Worm (Caenorhabditis elegans) whole organism, dauer: ENCODE results near the gene nep-3.

Experiments
- unc-62 ChIP-seq: sonication (generic microtip); optimal IDR thresholded peaks from 2 replicates; lab custom pipeline; 2017; ENCODE audit warnings: missing biosample characterization, missing genetic modification reagents, missing genetic modification characterization

The nep-3 gene

ce11 chrII:3893911-3894310, 16.9 kb upstream of the nep-3 start:
- no peak for TF ChIP-seq unc-62 (GFP tag; lab: Kevin White, UChicago)

- TF ChIP-seq unc-62 (GFP tag; lab: Kevin White, UChicago) = no peak
These were observed 14.1 kb upstream of the nep-3 start, which contains the start of gene F53C3.8 for ce11 chrII:3891124-3891523. Gene F53C3.8 (plus strand): TSS chrII:3891424.

DNA sequence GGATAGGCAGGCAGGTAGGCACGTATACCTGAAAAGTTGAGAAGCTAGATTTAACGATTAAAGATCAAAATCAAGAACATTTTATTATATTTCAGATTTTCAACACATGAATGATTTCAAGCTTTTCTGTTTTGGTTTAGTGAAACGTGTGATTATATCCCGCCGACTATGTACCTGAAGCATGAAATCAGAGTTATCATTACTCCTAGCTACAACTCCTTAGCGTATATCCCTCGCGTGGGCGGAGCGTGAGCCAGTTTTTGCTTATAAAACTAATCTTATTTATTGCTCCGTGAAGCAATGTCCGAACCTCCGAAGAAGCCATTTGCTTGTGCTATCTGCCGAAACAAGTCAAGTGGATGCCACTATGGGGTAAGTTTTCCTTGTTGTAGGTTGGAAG, 2.9 kb upstream of the nep-3 start, which contains the start of gene nhr-166:
Gene nhr-166 (plus strand): TSS at position 301 of the 400 bp plus-strand sequence.
- TF ChIP-seq unc-62 (GFP tag; lab: Kevin White, UChicago) = no peak

DNA sequence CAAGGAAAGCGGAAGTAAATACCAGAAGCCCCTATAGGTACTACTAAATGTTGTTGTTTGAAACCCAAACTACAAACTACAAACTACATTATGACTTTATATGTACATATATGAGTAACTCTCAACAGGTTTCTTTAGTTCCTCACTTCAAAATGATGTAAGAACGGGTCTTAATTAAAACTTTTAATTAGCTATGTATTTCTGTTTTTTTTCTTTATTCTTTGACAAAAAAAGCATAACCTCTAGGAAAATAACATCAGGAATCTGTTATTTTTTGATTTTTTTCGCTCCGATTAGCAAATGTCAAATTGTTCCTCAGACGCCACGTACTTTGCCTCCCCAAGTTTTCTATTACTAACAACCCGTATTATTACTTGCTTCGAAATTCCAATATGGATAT, 1.3 kb upstream of the nep-3 start, which contains the start of gene srh-250:
Gene srh-250 (plus strand): TSS at position 301 of the 400 bp plus-strand sequence.
- TF ChIP-seq unc-62 (GFP tag; lab: Kevin White, UChicago) = no peak

DNA sequence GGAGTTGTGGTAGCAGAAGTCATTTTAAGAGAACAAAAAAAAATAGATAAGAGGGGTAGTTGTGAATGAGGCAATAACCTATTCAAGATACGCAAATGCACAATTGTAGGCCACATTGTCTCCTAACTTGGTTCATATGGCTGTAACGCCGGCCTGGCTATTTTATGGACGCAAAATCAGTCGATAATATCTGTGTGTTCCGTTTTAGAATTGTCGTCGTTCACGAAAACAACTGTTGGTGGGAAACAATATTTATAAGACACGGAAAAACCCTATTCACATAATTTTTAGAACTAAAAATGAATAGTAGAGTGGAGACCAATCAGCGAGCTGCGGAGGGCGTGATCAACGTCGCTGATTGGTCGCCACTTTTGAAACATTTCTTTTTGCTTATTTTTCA, 847 bp upstream of the nep-3 start, which contains the start of gene sdz-7:
Gene sdz-7 (minus strand): TSS at position 101 of the 400 bp plus-strand sequence.
- no peak for TF ChIP-seq unc-62 (GFP tag; lab: Kevin White, UChicago)

ce11 chrII:3869601-3870000, 7.4 kb downstream of the nep-3 start, which contains the start of gene oac-10:
Gene oac-10 (plus strand): TSS chrII:3869901.
- no peak for TF ChIP-seq unc-62 (GFP tag; lab: Kevin White, UChicago)

- no peak for TF ChIP-seq unc-62 (GFP tag; lab: Kevin White, UChicago)
These were observed 12.4 kb downstream of the nep-3 start, which contains the start of gene nhr-261 for ce11 chrII:3864652-3865051. Gene nhr-261 (minus strand): TSS chrII:3864752.

DNA sequence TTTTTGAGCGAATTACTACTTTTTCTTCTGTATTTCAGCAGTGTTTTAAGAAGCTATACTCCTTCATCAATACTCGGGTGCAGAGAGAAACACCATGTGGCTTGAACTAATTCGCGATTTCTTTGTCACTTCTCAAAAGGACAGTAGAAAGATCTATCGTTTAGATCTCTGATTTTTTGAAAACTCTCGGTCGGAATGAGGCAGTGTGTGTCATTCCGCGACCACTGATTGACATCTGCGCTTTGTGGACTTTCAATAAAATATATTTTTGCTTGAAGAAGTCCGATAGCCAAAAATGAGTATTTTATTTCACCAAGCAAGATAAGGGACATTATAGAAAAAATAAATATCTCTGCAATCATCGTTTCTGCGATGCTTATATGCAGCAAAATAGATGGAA, 15.0 kb downstream of the nep-3 start:
- TF ChIP-seq unc-62 (GFP tag; lab: Kevin White, UChicago) = no peak

DNA sequence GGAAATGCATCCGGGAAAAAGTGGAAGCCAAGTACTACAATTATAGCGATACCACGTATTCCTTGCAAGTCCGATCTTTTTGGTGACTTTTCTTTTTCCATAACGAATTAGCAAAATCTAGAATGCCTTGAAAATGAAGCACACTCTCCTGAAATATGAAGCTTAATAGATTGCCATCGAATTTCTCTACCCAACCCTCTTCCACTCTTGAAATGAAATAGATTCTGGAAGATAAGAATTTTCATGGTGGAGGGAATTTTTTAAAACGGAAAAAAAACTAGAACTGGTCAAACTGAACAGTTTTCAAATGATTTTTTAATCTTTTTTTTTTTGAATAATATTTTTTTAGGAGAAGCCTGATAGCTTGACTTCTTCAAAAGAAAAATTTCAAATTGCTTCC, 16.2 kb downstream of the nep-3 start, which contains the start of gene oac-11:
Gene oac-11 (minus strand): TSS at position 101 of the 400 bp plus-strand sequence.
- TF ChIP-seq unc-62 (GFP tag; lab: Kevin White, UChicago) = no peak

ce11 chrII:3852654-3853053, 24.4 kb downstream of the nep-3 start, which contains the start of gene nhr-257:
Gene nhr-257 (plus strand): TSS chrII:3852954.
- no peak for TF ChIP-seq unc-62 (GFP tag; lab: Kevin White, UChicago)

- no peak for TF ChIP-seq unc-62 (GFP tag; lab: Kevin White, UChicago)
These were observed 26.4 kb downstream of the nep-3 start, which contains the start of gene nhr-72 for ce11 chrII:3850655-3851054. Gene nhr-72 (minus strand): TSS chrII:3850755.

DNA sequence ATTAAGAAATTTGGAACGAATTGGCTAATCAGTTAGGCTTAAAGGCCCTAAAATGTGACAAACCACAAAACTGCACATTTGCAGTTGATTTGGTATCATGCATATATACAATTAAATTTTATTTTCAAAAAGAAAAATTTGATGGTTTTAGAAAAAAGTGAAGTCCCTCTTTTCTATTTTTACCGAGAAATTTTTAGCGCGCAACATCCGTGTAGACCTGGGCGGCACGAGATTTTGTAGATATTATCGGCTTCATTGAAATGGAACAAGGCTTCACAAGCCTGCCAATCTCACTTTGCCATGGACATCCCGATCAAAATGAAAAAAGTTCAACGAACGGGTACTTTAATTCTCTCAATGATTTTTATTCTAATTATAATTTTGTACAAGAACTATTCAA, 31.0 kb downstream of the nep-3 start, which contains the start of gene C17A2.2:
Gene C17A2.2 (plus strand): TSS at position 301 of the 400 bp plus-strand sequence.
- TF ChIP-seq unc-62 (GFP tag; lab: Kevin White, UChicago) = no peak

DNA sequence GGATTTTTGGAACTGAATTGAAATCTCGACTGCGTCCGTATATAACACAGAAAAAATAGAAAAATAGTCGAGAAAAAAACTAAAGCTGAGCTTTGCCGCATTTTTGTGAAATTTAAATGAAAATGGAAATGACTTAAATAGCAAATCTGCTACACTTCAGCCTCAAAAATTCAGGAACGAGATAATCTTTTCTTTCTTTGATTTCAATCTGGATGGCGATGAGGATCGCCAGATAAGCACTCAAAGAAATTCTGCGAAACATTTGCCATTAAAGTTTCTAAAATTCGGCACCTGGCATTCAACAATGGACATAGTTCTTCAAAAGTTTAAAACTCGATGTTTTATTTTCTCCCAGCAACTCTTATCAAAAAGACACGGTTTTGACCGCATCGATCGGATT, 33.7 kb downstream of the nep-3 start, which contains the start of the genes C17A2.7 and C17A2.3:
Gene C17A2.7 (minus strand): TSS at position 101 of the 400 bp plus-strand sequence.
Gene C17A2.3 (plus strand): TSS at position 305 of the 400 bp plus-strand sequence.
- TF ChIP-seq unc-62 (GFP tag; lab: Kevin White, UChicago) = no peak

- TF ChIP-seq unc-62 (GFP tag; lab: Kevin White, UChicago) = no peak
These were observed 37.5 kb downstream of the nep-3 start, which contains the start of gene C17A2.4 for ce11 chrII:3839562-3839961. Gene C17A2.4 (plus strand): TSS chrII:3839862.

ce11 chrII:3835915-3836314, 41.1 kb downstream of the nep-3 start, which contains the start of gene oac-4:
Gene oac-4 (minus strand): TSS chrII:3836015.
- TF ChIP-seq unc-62 (GFP tag; lab: Kevin White, UChicago) = no peak

ce11 chrII:3832383-3832782, 44.6 kb downstream of the nep-3 start, which contains the start of gene F54D10.9:
Gene F54D10.9 (minus strand): TSS chrII:3832483.
- TF ChIP-seq unc-62 (GFP tag; lab: Kevin White, UChicago) = no peak

ce11 chrII:3829623-3830022, 47.4 kb downstream of the nep-3 start:
- no peak for TF ChIP-seq unc-62 (GFP tag; lab: Kevin White, UChicago)
